Worm (Caenorhabditis elegans) whole organism, L4/young adult: ENCODE data around the gene clec-149.

ENCODE experiments used
- W03F9.2 ChIP-seq: fragments of 150-350 bp; optimal IDR thresholded peaks from 2 replicates; lab custom pipeline; 2014; ENCODE audit warnings: missing biosample characterization, missing genetic modification characterization
- dao-5 ChIP-seq: sonication (generic microtip); optimal IDR thresholded peaks from 2 replicates; lab custom pipeline; 2016; ENCODE audit warnings: missing genotype, missing genetic modification characterization, moderate library complexity, missing compliant biosample characterization
- him-1 ChIP-seq: sonication (generic microtip); optimal IDR thresholded peaks from 2 replicates; lab custom pipeline; 2016; ENCODE audit warnings: missing genotype, missing genetic modification reagents, missing genetic modification characterization, missing compliant biosample characterization

clec-149 gene

DNA sequence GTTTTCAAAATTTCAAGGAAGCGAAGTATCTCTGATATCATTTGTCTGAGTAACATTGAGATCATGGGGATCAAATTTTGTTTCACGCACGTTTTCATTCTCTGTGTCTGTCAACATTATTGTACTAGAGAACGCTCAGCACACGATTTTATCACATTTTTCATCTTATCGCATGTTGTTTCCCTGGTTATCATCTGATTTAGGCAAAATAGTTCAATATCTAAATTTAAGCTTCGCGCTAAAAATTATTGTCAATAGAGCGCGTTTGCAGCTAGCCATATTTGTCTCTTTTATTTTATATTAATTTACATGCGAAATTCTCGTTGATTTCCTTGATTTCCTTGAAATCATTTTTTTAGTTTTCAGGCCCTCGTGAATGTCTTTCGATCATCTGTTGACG lies 22.5 kb downstream of the clec-149 start, which contains the start of gene K02F3.2:
K02F3.2 (plus strand) TSS at position 357 of the 400 bp plus-strand sequence.
- no peak for TF ChIP-seq dao-5 (tag; lab: Kevin White, UChicago)
- TF ChIP-seq him-1 (tag; lab: Kevin White, UChicago): no peak
- TF ChIP-seq W03F9.2 (tag; lab: Kevin White, UChicago): no peak

DNA sequence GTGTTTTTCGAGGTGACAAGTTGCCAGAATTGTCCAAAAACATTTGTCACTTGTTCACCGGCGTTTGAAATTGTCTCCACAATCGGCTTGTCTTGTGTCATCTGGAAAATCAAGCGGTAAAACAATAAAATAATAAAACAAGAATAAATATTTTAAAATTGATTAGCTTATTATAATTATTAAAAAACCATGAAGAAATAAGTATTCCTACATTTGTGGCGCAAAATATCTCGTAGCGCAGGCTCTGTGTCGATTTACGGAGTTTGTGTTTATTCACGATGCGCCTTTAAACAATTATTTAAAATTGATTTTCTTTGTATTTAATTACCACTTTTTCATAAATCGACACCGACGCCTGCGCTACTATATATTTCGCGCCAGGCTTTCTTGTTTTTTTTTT lies 29.3 kb downstream of the clec-149 start, which contains the start of gene moma-1:
moma-1 (minus strand) TSS at position 101 of the 400 bp plus-strand sequence.
- TF ChIP-seq him-1 (tag; lab: Kevin White, UChicago) (no peak), dao-5 (tag; lab: Kevin White, UChicago) (no peak)

DNA sequence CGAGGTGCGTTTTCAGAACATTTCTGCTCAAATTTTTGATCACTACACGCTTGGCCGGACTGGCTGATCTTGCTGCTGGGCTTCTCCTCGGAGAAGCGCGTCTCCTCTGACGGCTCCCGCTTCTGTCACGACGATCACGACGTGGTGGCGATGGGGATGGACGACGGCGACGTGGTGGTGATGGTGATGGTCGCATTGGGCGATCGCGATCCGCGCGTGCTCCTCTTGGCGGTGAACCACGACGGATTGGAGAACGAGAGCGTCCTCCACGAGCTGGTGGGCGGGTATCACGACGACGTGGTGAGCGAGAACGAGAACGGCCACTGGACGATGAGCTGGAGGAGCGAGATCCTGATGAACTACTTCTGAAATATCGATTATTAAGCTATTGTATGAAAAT lies 30.4 kb downstream of the clec-149 start:
- TF ChIP-seq W03F9.2 (tag; lab: Kevin White, UChicago) (no peak), dao-5 (tag; lab: Kevin White, UChicago) (no peak), him-1 (tag; lab: Kevin White, UChicago) (no peak)

DNA sequence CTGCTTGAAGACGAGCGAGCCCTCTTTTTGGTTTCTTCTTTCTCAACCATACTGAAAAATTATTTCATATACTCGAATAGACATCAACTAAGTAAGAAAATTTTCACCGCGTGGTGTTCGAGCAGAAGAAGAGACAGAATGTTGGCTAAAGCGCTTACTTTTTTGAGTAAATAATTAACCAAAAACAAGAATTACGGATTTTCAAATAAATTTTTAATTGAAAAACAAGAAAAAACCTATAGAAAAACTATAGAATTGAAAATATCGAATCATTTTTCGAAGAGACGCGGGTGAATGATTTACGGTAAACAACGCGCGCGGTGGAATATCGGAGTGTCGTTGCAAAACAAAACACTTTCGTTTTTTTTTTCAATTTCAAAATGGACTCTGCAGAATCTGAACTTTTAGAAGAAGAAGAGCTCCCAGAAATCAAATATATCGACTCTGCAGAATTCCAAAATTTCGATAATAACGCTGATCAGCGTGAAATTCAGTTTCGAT lies 30.9 kb downstream of the clec-149 start, which contains the start of the genes rnp-5 and tag-51:
rnp-5 (minus strand) TSS at position 51 of the 501 bp plus-strand sequence.
tag-51 (plus strand) TSS at position 363 of the 501 bp plus-strand sequence.
- TF ChIP-seq him-1 (tag; lab: Kevin White, UChicago) (no peak), dao-5 (tag; lab: Kevin White, UChicago) (no peak), W03F9.2 (tag; lab: Kevin White, UChicago) (no peak)

DNA sequence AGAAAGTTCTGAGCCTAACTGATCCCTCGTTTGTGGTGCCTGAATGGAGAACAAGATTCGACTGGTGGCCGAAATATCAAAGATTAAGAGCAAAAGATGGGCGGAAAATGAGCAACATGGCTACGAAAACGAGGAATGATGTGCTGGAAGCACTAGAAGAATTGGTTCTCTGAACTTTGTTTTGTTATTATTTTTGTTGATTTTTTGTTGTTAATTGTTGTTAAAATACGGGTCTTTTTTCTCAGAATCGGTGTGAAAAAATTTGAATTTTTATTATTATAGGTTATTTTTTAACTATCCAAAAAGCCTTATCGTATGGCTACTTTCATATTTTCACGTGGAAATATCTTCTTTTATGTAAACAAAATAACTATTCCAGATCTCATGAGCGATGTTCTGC lies 33.2 kb downstream of the clec-149 start, which contains the start of gene K02F3.12:
K02F3.12 (plus strand) TSS at position 301 of the 400 bp plus-strand sequence.
- TF ChIP-seq W03F9.2 (tag; lab: Kevin White, UChicago): no peak
- no peak for TF ChIP-seq him-1 (tag; lab: Kevin White, UChicago)
- TF ChIP-seq dao-5 (tag; lab: Kevin White, UChicago): no peak

DNA sequence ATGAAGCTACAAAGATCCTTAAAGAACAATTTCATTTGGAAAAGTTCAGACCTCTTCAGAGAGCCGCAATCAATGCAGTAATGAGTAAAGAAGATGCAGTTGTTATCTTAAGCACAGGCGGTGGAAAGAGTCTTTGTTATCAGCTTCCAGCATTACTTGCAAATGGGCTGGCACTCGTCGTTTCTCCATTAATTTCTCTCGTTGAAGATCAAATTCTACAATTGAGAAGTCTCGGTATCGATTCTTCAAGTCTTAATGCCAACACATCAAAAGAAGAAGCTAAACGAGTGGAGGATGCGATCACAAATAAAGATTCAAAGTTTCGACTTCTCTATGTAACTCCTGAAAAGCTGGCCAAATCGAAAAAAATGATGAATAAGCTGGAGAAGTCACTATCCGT lies 33.9 kb downstream of the clec-149 start:
- TF ChIP-seq him-1 (tag; lab: Kevin White, UChicago) (no peak), dao-5 (tag; lab: Kevin White, UChicago) (no peak), W03F9.2 (tag; lab: Kevin White, UChicago) (no peak)

DNA sequence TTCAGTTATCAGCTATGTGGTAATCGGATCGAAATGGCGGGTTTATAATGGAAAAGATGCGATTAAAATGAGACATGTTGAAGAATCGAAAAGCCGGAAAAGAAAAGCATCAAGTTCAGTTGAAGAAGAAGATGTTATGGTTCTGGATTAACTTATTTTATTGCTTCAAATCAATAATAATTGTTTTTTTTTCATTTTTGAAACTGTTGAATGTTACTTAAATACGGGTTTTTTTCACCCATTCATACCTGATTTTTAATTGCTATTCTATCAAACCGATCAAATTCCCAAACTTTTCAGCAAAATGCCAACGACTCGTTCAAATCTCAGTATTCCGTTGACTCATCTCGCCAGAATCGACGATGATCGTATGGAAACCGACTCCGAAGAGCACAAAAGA lies 36.9 kb downstream of the clec-149 start, which contains the start of gene exos-4.2:
exos-4.2 (plus strand) TSS at position 301 of the 400 bp plus-strand sequence.
- TF ChIP-seq W03F9.2 (tag; lab: Kevin White, UChicago): no peak
- TF ChIP-seq dao-5 (tag; lab: Kevin White, UChicago): no peak
- no peak for TF ChIP-seq him-1 (tag; lab: Kevin White, UChicago)

DNA sequence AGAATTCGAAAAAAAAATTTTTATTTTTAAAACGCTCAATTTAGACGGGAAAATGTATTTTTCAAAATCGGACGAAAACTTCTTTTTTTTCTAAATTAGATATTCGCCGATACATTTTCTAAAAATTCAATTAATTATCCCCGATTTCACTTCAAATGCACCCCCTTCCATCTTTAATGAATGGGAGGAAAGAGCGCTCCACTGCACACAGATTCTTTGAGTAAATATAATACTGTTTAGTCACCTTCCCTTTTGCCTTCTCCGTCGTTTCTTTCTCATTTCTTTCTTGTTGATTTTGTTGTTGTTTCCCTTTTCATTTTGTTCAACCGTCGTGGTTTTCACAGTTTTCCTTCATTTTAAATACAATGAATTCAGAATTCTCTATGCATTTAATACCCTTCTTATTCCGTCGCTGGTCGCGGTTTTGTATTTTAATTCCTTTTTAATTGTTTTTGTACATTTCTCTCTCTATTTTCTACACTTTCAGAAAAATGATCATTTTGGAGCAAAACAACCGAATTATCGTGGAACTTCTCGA lies 38.9 kb downstream of the clec-149 start, which contains the start of gene arx-4:
arx-4 (plus strand) TSS at position 488 of the 538 bp plus-strand sequence.
- no peak for TF ChIP-seq W03F9.2 (tag; lab: Kevin White, UChicago)
- no peak for TF ChIP-seq him-1 (tag; lab: Kevin White, UChicago)
- no peak for TF ChIP-seq dao-5 (tag; lab: Kevin White, UChicago)

DNA sequence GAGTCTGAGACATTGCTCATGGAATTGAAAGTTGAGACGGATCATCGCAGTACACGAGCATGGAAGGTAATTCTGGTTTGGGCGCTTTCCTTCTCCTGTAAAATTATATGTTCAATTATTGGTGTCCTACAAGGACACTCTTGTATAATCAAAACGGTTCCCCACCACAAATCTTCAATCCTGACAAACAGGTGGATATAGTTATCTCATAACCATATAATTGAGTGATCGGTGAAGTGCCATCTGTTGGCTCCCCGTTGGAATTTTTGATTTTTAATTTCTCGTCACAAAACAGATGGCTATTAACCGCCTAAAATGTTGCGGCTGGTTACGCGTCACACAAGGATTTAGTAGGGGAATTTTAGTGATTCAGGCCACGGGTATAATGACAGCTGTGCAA lies 45.8 kb downstream of the clec-149 start:
- no peak for TF ChIP-seq W03F9.2 (tag; lab: Kevin White, UChicago)
- TF ChIP-seq him-1 (tag; lab: Kevin White, UChicago): no peak
- TF ChIP-seq dao-5 (tag; lab: Kevin White, UChicago): no peak

DNA sequence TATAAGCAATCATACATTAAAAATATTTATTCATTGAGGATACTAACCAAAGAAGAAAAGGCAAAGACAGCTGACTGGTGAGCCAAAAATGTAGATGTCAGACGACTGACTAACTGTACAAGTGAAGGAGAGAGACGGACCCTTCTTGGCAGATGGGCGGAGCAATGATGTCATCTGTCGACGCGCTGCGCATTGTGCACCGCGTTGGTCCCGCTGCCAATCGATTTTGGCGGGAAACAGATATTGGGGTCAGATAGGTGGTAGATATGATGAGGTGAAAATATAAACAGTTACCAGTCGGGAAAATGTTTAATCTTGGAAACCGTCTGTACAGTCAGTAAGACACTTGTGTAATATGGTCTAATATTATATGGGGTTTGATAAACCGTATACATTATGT lies 46.8 kb downstream of the clec-149 start, which contains the start of gene T24C4.2:
T24C4.2 (minus strand) TSS at position 101 of the 400 bp plus-strand sequence.
- TF ChIP-seq him-1 (tag; lab: Kevin White, UChicago) (no peak), dao-5 (tag; lab: Kevin White, UChicago) (no peak), W03F9.2 (tag; lab: Kevin White, UChicago) (no peak)

DNA sequence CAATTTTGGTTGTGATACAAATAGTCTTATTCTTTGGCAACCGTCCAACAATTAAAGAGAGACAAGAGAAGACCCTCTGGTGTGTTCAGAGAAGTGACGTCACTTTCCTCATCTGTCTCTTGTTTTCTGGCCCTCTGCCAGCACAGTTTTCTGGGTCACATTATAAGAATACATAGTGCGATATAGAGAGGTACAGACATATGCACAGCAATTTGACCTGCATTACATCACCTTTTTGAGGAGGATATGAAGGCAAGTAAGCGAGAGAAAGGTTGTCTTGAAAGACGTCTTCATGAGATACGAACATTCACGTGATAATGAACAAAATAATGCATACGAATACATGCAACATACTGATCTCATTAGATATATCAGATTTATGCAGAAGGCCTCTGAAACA lies 47.5 kb downstream of the clec-149 start:
- TF ChIP-seq dao-5 (tag; lab: Kevin White, UChicago): no peak
- no peak for TF ChIP-seq W03F9.2 (tag; lab: Kevin White, UChicago)
- TF ChIP-seq him-1 (tag; lab: Kevin White, UChicago): no peak

DNA sequence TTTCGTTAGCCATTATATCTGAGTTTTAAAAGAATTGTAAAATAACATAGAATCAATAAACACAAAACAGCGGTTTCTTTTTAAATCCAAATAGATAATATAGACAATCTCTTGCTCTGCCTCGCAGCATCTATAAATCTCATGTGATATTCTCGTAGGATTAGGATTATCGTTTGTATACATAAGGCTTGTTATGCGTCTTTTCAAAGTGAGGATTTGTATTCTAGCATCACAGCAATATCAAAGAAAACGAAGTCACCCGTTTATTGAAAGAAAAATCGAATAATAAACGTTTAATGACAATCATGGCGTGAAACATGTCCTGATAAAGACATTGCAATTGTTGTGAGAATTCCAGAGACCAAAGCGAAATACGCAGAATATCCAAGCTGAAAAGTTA lies 49.4 kb downstream of the clec-149 start, which contains the start of the genes T24C4.3 and clc-20:
T24C4.3 (minus strand) TSS at position 101 of the 400 bp plus-strand sequence.
clc-20 (plus strand) TSS at position 211 of the 400 bp plus-strand sequence.
- TF ChIP-seq W03F9.2 (tag; lab: Kevin White, UChicago): no peak
- TF ChIP-seq him-1 (tag; lab: Kevin White, UChicago): no peak
- no peak for TF ChIP-seq dao-5 (tag; lab: Kevin White, UChicago)

DNA sequence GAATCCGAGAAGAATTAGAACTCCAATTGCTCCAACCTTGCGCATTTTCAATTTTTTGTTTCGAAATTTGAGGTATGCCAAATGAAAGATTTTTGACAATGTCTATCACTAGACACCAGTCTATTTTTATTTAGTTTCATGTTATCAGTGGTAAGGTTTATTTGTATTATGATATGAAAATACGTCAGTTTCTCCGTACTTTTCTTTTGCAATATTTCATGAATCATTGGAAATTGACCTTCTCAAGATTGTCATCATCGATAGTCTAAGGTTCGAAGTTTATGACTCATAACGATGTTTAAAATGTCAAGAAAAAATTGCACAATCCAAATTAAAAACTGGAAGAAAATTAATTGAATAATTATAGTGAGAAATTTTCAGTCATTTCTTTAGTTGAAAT lies 50.4 kb downstream of the clec-149 start, which contains the start of gene clc-19:
clc-19 (minus strand) TSS at position 135 of the 400 bp plus-strand sequence.
- TF ChIP-seq him-1 (tag; lab: Kevin White, UChicago) (no peak), dao-5 (tag; lab: Kevin White, UChicago) (no peak), W03F9.2 (tag; lab: Kevin White, UChicago) (no peak)
